Worm (Caenorhabditis elegans) whole organism, L1 larva: ENCODE results near the gene ttr-24.
A peak's percentile ranks its signal among the peaks of the same experiment; 100 is the strongest.

ENCODE experiments used
- C04F5.9 ChIP-seq: sonication (generic microtip); optimal IDR thresholded peaks from 2 replicates; lab custom pipeline; 2016; ENCODE audit warnings: missing genetic modification characterization, missing compliant biosample characterization
- C34B4.2 ChIP-seq: sonication (generic microtip); optimal IDR thresholded peaks from 2 replicates; lab custom pipeline; 2017; ENCODE audit warnings: mild to moderate bottlenecking, missing genetic modification characterization, missing compliant biosample characterization
- Y116A8C.19 ChIP-seq: sonication (generic microtip); optimal IDR thresholded peaks from 2 replicates; lab custom pipeline; 2016; ENCODE audit warnings: missing compliant biosample characterization, missing genetic modification characterization, borderline replicate concordance
- aly-2 ChIP-seq: fragments of 150-350 bp; optimal IDR thresholded peaks from 2 replicates; lab custom pipeline; 2014; ENCODE audit warnings: missing biosample characterization, missing genetic modification characterization
- ama-1 ChIP-seq: fragments of 150-350 bp; optimal IDR thresholded peaks from 2 replicates; lab custom pipeline; 2014
- blmp-1 ChIP-seq: fragments of 150-350 bp; optimal IDR thresholded peaks from 2 replicates; lab custom pipeline; 2014; ENCODE audit warnings: missing biosample characterization, missing genetic modification characterization
- ceh-63 ChIP-seq: fragments of 200-800 bp; sonication (Bioruptor generic); optimal IDR thresholded peaks from 2 replicates; lab custom pipeline; 2018; ENCODE audit warnings: mild to moderate bottlenecking, missing genetic modification characterization, missing compliant biosample characterization
- ceh-90 ChIP-seq: sonication (generic microtip); optimal IDR thresholded peaks from 2 replicates; lab custom pipeline; 2016; ENCODE audit warnings: missing genetic modification characterization, missing compliant biosample characterization
- egl-27 ChIP-seq, 2 experiments: fragments of 150-350 bp in 1 of 2; sonication (generic microtip); optimal IDR thresholded peaks; 3 replicates each; lab custom pipeline; 2017 to 2018; ENCODE audit warnings: missing biosample characterization in 2 of 2, missing genetic modification characterization in 2 of 2, missing genetic modification reagents in 2 of 2
- elt-2 ChIP-seq: sonication (generic microtip); optimal IDR thresholded peaks from 2 replicates; lab custom pipeline; 2016; ENCODE audit warnings: missing genetic modification characterization, mild to moderate bottlenecking, inconsistent platforms, missing compliant biosample characterization, missing genetic modification reagents
- elt-3 ChIP-seq, 6 experiments: fragments of 150-350 bp in 1 of 6; sonication (generic microtip); optimal IDR thresholded peaks; 2 replicates each; lab custom pipeline; 2017 to 2018; ENCODE audit warnings: missing biosample characterization in 6 of 6, missing genetic modification characterization in 6 of 6, inconsistent platforms in 1 of 6
- fkh-10 ChIP-seq: sonication (generic microtip); optimal IDR thresholded peaks from 2 replicates; lab custom pipeline; 2017; ENCODE audit warnings: missing biosample characterization, missing genetic modification reagents, missing genetic modification characterization
- fkh-4 ChIP-seq: sonication (generic microtip); optimal IDR thresholded peaks from 2 replicates; lab custom pipeline; 2016; ENCODE audit warnings: missing compliant biosample characterization, missing genetic modification characterization, borderline replicate concordance
- fkh-8 ChIP-seq: sonication (generic microtip); optimal IDR thresholded peaks from 2 replicates; lab custom pipeline; 2016; ENCODE audit warnings: mild to moderate bottlenecking, missing genetic modification characterization, missing compliant biosample characterization
- grh-1 ChIP-seq: fragments of 200-800 bp; sonication (Bioruptor generic); IDR thresholded peaks from 2 replicates; pipeline ENCODE4 v1.3.6; 2022; ENCODE audit warnings: missing genetic modification reagents, missing genetic modification characterization, missing compliant biosample characterization
- hpl-2 ChIP-seq: fragments of 150-350 bp; optimal IDR thresholded peaks from 2 replicates; lab custom pipeline; 2014; ENCODE audit warnings: missing biosample characterization, missing genetic modification reagents, missing genetic modification characterization
- irx-1 ChIP-seq: sonication (generic microtip); optimal IDR thresholded peaks from 2 replicates; lab custom pipeline; 2016; ENCODE audit warnings: missing genetic modification characterization, missing compliant biosample characterization
- isw-1 ChIP-seq: fragments of 200-800 bp; sonication (Bioruptor generic); IDR thresholded peaks from 2 replicates; pipeline ENCODE4 v1.3.6; 2022; ENCODE audit warnings: missing genetic modification characterization, missing compliant biosample characterization
- jun-1 ChIP-seq: fragments of 150-350 bp; optimal IDR thresholded peaks from 2 replicates; lab custom pipeline; 2014; ENCODE audit warnings: missing biosample characterization, missing genetic modification reagents, missing genetic modification characterization
- lin-13 ChIP-seq: fragments of 150-350 bp; optimal IDR thresholded peaks from 2 replicates; lab custom pipeline; 2014; ENCODE audit warnings: missing biosample characterization, missing genetic modification reagents, missing genetic modification characterization
- lin-15B ChIP-seq: fragments of 150-350 bp; sonication (generic microtip); optimal IDR thresholded peaks from 3 replicates; lab custom pipeline; 2014; ENCODE audit warnings: missing biosample characterization, missing genetic modification characterization
- mdl-1 ChIP-seq, 2 experiments: fragments of 150-350 bp; optimal IDR thresholded peaks; 2 replicates each; lab custom pipeline; 2014 to 2017; ENCODE audit warnings: missing biosample characterization in 2 of 2, missing genetic modification characterization in 2 of 2, inconsistent platforms in 1 of 2
- nhr-28 ChIP-seq: fragments of 150-350 bp; optimal IDR thresholded peaks from 2 replicates; lab custom pipeline; 2014; ENCODE audit warnings: missing biosample characterization, missing genetic modification characterization
- nhr-84 ChIP-seq: sonication (generic microtip); optimal IDR thresholded peaks from 2 replicates; lab custom pipeline; 2017; ENCODE audit warnings: missing biosample characterization, missing genetic modification characterization
- nhr-85 ChIP-seq: sonication (generic microtip); peaks from one replicate; lab custom pipeline; 2016; ENCODE audit warnings: missing genetic modification characterization, inconsistent platforms, missing compliant biosample characterization
- nhr-90 ChIP-seq: sonication (generic microtip); optimal IDR thresholded peaks from 2 replicates; lab custom pipeline; 2016; ENCODE audit warnings: mild to moderate bottlenecking, missing genetic modification characterization, missing compliant biosample characterization; ENCODE audit not compliant: poor library complexity
- pag-3 ChIP-seq: sonication (generic microtip); optimal IDR thresholded peaks from 2 replicates; lab custom pipeline; 2017; ENCODE audit warnings: missing genetic modification characterization, mild to moderate bottlenecking, missing compliant biosample characterization, antibody characterized with exemption, borderline replicate concordance; ENCODE audit not compliant: insufficient read depth
- pax-3 ChIP-seq: fragments of 200-800 bp; sonication (Bioruptor generic); optimal IDR thresholded peaks from 2 replicates; lab custom pipeline; 2018; ENCODE audit warnings: mild to moderate bottlenecking, missing genetic modification characterization, moderate library complexity, missing compliant biosample characterization
- snpc-4 ChIP-seq: fragments of 150-350 bp; optimal IDR thresholded peaks from 2 replicates; lab custom pipeline; 2014; ENCODE audit warnings: missing biosample characterization, missing genetic modification characterization
- sox-4 ChIP-seq: sonication (generic microtip); optimal IDR thresholded peaks from 2 replicates; lab custom pipeline; 2016; ENCODE audit warnings: missing genetic modification characterization, missing compliant biosample characterization
- sptf-1 ChIP-seq: fragments of 150-350 bp; optimal IDR thresholded peaks from 2 replicates; lab custom pipeline; 2014; ENCODE audit warnings: missing biosample characterization, missing genetic modification characterization
- vab-15 ChIP-seq: sonication (generic microtip); optimal IDR thresholded peaks from 2 replicates; lab custom pipeline; 2017; ENCODE audit warnings: missing genotype, mild to moderate bottlenecking, missing genetic modification characterization, missing compliant biosample characterization
- ztf-4 ChIP-seq: fragments of 150-350 bp; optimal IDR thresholded peaks from 2 replicates; lab custom pipeline; 2014; ENCODE audit warnings: missing biosample characterization, missing genetic modification characterization

The ttr-24 gene

DNA sequence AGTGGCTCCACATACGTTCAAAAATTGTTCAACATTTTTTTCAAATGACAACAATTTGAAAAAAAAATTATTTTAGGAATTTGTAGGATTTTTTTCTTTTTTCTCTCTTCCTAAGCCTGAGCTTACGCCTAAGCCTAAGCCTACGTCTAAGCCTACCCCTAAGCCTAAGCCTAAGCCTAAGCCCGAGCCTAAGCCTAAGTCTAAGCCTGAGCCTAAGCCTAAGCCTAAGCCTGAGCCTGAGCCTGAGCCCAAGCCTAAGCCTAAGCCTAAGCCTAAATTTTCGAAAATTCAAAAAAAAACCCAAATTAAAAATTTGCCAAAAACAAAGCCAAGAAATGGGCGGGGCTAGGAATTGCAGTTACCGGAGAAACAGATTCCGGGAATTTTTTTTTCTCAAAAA, 41.3 kb upstream of the ttr-24 start:
- TF ChIP-seq C04F5.9 (tag; lab: Kevin White, UChicago) (no peak), fkh-8 (tag; lab: Kevin White, UChicago) (no peak), vab-15 (tag; lab: Kevin White, UChicago) (no peak), sptf-1 (tag; lab: Kevin White, UChicago) (no peak), ztf-4 (no peak), nhr-90 (tag; lab: Kevin White, UChicago) (no peak), pag-3 (no peak), aly-2 (no peak), hpl-2 (GFP tag; lab: Kevin White, UChicago) (no peak), irx-1 (no peak), nhr-28 (no peak)

DNA sequence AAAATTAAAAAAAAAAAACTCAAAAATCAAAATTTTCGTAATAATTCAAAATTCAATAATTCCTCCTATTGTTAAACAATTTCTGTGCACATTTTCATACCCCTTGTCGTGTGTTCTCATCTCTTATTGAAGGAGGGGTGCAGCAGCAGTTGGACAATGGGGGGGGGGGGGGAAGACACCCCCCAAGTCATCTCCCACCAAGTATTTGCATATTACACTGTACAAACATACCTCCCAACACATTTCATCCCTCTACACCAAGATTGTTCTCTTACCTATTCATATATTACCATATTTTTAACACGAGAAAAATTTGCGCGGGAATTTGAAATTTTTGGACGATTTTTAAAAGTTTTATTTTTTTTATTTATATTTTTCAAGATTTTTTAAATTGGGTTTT, 39.8 kb upstream of the ttr-24 start:
- TF ChIP-seq vab-15 (tag; lab: Kevin White, UChicago) = no peak
- TF ChIP-seq Y116A8C.19 (tag; lab: Kevin White, UChicago) = no peak
- TF ChIP-seq nhr-28 = no peak
- TF ChIP-seq egl-27 (tag; optimal IDR thresholded peaks at IDR 0.05; lab: Kevin White, UChicago) = no peak
- no peak for TF ChIP-seq C34B4.2 (tag; lab: Kevin White, UChicago)
- no peak for TF ChIP-seq grh-1 (GFP tag; lab: Robert Waterston, UW)
- no peak for TF ChIP-seq nhr-84 (tag; lab: Kevin White, UChicago)

DNA sequence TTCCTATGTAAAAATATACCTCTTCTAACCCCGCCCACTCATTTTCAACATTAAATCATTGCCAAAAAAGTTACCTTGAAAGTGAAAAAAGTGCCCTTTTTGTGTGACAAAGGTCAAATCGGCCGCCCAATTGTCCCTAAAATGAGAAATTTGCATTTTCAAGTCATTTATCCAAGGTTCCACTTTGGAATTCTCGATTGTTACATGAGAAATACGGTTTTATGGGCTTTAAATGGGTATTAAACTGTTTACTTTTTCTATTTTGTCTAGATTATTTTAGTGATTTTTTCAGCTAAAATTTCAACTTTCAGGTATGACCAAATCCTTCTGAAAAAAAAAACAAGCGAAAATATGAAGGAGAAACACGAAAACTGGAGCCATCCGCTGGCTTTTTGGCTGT, 36.0 kb upstream of the ttr-24 start, which contains the start of gene grdn-1:
Gene grdn-1, plus strand, starts transcription at position 301 of the 400 bp plus-strand sequence.
- TF ChIP-seq nhr-90 (tag; lab: Kevin White, UChicago) (no peak), ceh-63 (GFP tag; lab: Kevin White, UChicago) (no peak), lin-13 (GFP tag; lab: Kevin White, UChicago) (no peak), Y116A8C.19 (tag; lab: Kevin White, UChicago) (no peak), ama-1 (lab: Kevin White, UChicago) (no peak), jun-1 (tag; lab: Kevin White, UChicago) (no peak), fkh-10 (no peak)

DNA sequence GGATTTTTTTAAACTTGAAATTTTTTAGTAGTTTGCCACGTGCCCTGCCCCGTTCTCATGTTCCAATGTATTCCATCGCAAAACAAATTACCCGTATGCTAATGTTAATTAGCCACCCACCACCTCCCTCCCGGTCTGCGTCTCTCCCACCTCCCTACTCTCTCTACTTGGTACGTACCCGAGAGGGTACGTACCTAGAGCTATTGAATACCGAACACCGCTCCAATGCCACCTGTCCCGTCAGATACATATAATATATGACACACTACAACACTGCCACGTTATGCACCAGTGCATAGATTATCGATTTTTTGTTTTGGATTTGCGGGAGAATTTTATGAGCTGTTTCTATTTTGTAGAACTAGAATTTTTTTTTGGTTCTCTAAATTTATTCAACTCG, 33.1 kb upstream of the ttr-24 start:
- TF ChIP-seq elt-2 (no peak), fkh-4 (tag; lab: Kevin White, UChicago) (no peak), isw-1 (GFP tag; lab: Robert Waterston, UW) (no peak), mdl-1 (tag; optimal IDR thresholded peaks at IDR 0.05; lab: Kevin White, UChicago) (no peak)

DNA sequence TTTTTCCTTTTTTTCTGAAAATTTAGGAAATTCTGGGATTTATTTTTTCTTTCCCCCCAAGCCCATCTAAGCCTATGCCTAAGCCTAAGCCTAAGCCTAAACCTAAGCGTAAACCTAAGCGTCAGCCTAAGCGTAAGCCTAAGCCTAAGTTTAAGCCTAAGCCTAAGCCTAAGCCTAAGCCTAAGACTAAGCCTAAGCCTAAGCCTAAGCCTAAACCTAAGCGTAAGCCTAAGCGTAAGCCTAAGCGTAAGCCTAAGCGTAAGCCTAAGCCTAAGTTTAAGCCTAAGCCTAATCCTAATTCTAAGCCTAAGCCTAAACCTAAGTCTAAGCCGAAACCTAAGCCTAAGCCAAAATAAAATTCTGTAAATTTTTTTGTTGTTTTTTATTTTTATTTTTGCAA, 31.5 kb upstream of the ttr-24 start:
- TF ChIP-seq blmp-1 (tag; lab: Kevin White, UChicago) (no peak), ceh-90 (tag; lab: Kevin White, UChicago) (no peak)

DNA sequence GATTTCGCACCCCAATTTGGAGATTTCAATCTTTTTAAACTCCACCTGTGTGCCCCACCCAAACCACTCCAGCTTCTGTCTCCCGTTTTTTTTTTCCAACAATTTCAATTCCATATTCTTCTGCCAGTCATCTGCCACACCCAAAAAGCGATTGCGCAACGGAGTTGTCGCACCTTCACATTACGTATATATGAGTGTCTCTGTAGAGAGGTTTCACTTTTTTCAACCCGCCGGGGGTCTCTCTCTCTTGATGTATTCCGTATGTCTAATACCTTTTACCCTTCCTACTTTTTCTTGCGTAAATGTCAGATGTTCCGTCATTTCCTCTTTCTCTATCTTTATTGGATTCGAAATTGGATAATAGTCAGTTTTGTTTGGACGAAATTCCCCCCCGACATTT, 30.5 kb upstream of the ttr-24 start:
- TF ChIP-seq ztf-4 (no peak), sox-4 (no peak), fkh-8 (tag; lab: Kevin White, UChicago) (no peak), nhr-85 (tag; lab: Kevin White, UChicago) (peak; percentile 65), nhr-28 (no peak), nhr-90 (tag; lab: Kevin White, UChicago) (no peak), elt-3 (tag; optimal IDR thresholded peaks at IDR 0.05; lab: Kevin White, UChicago) (no peak), blmp-1 (tag; lab: Kevin White, UChicago) (peak; percentile 83), sptf-1 (tag; lab: Kevin White, UChicago) (no peak), pax-3 (tag; lab: Kevin White, UChicago) (no peak), lin-15B (tag; lab: Kevin White, UChicago) (no peak), grh-1 (GFP tag; lab: Robert Waterston, UW) (no peak), fkh-4 (tag; lab: Kevin White, UChicago) (no peak), snpc-4 (tag; lab: Kevin White, UChicago) (no peak)
